Comparison of ENCODE assay signal across 1 fruit fly cellular context in genomic region chr2L:2163568-2163953, dm6.
TF ChIP-seq lines count a peak whose summit lies in the region.

No protein-coding gene starts in this region.

TF ChIP-seq in whole organism, embryonic, 481 proteins besides CTCF, POLR2A, EP300 and RAD21 (continued from another document and continues in another):
- TF ChIP-seq z (GFP tag; IDR thresholded peaks at IDR 0.05; lab: Robert Waterston, UW), result peak; percentile 79
- peak; percentile 90 for TF ChIP-seq Blimp-1 (GFP tag; optimal IDR thresholded peaks at IDR 0.05; lab: Kevin White, UChicago)
- TF ChIP-seq Gsc (GFP tag; IDR thresholded peaks at IDR 0.05; lab: Robert Waterston, UW), result peak; percentile 93
- no peak for TF ChIP-seq CG34224 (GFP tag; IDR thresholded peaks at IDR 0.05; lab: Robert Waterston, UW; ENCODE audit: partially characterized antibody)
- TF ChIP-seq CG30020 (tag; optimal IDR thresholded peaks at IDR 0.05; lab: Kevin White, UChicago), result peak; percentile 51
- TF ChIP-seq gcm (GFP tag; optimal IDR thresholded peaks at IDR 0.05; lab: Kevin White, UChicago), result peak; percentile 82
- peak; percentile 83 for TF ChIP-seq Lhr (GFP tag; optimal IDR thresholded peaks at IDR 0.05; lab: Kevin White, UChicago)
- TF ChIP-seq dmrt11E (tag; optimal IDR thresholded peaks at IDR 0.05; lab: Kevin White, UChicago), result peak; percentile 97
- TF ChIP-seq onecut (GFP tag; IDR thresholded peaks at IDR 0.05; lab: Robert Waterston, UW), result peak; percentile 87
- peak; percentile 84 for TF ChIP-seq danr (GFP tag; IDR thresholded peaks at IDR 0.05; lab: Robert Waterston, UW)
- peak; percentile 79 for TF ChIP-seq nerfin-1 (tag; optimal IDR thresholded peaks at IDR 0.05; lab: Kevin White, UChicago)
- peak; percentile 91 for TF ChIP-seq CG14667 (GFP tag; IDR thresholded peaks at IDR 0.05; lab: Robert Waterston, UW)
- TF ChIP-seq CG17802 (tag; optimal IDR thresholded peaks at IDR 0.05; lab: Kevin White, UChicago), result peak; percentile 76
- TF ChIP-seq CG10366 (GFP tag; IDR thresholded peaks at IDR 0.05; lab: Robert Waterston, UW), result peak; percentile 89
- peak; percentile 91 for TF ChIP-seq CG1529 (GFP tag; optimal IDR thresholded peaks at IDR 0.05; lab: Kevin White, UChicago)
- peak; percentile 28 for TF ChIP-seq kah (GFP tag; optimal IDR thresholded peaks at IDR 0.05; lab: Kevin White, UChicago)
- peak; percentile 74 for TF ChIP-seq repo (GFP tag; optimal IDR thresholded peaks at IDR 0.05; lab: Kevin White, UChicago)
- TF ChIP-seq CG9437 (GFP tag; optimal IDR thresholded peaks at IDR 0.05; lab: Kevin White, UChicago), result peak; percentile 73
- peak; percentile 80 for TF ChIP-seq CG12219 (GFP tag; optimal IDR thresholded peaks at IDR 0.05; lab: Kevin White, UChicago)
- TF ChIP-seq dimm (GFP tag; IDR thresholded peaks at IDR 0.05; lab: Robert Waterston, UW), result peak; percentile 83
- TF ChIP-seq HmgD (GFP tag; optimal IDR thresholded peaks at IDR 0.05; lab: Kevin White, UChicago), result no peak
- TF ChIP-seq Jarid2 (GFP tag; optimal IDR thresholded peaks at IDR 0.05; lab: Kevin White, UChicago), result peak; percentile 50
- TF ChIP-seq Chrac-16 (GFP tag; optimal IDR thresholded peaks at IDR 0.05; lab: Kevin White, UChicago), result peak; percentile 83
- TF ChIP-seq CG13624 (GFP tag; optimal IDR thresholded peaks at IDR 0.05; lab: Kevin White, UChicago), result peak; percentile 80
- TF ChIP-seq Gug (GFP tag; IDR thresholded peaks at IDR 0.05; lab: Robert Waterston, UW), result peak; percentile 95
- peak in 1 of 2 experiments; percentile 51 for TF ChIP-seq Hr78 (GFP tag; optimal IDR thresholded peaks at IDR 0.05; lab: Kevin White, UChicago)
- TF ChIP-seq her (GFP tag; optimal IDR thresholded peaks at IDR 0.05; lab: Kevin White, UChicago), result peak; percentile 78
- peak; percentile 65; the same call in 1 of the 2 replicates for TF ChIP-seq Lim3 (GFP tag; IDR thresholded peaks at IDR 0.05; lab: Robert Waterston, UW)
- TF ChIP-seq CG12071 (GFP tag; optimal IDR thresholded peaks at IDR 0.05; lab: Kevin White, UChicago), result peak; percentile 61
- TF ChIP-seq B-H1 (GFP tag; IDR thresholded peaks at IDR 0.05; lab: Robert Waterston, UW), result peak; percentile 69
- TF ChIP-seq CG8388 (GFP tag; optimal IDR thresholded peaks at IDR 0.05; lab: Kevin White, UChicago), result peak; percentile 90
- peak; percentile 90 for TF ChIP-seq ac (GFP tag; optimal IDR thresholded peaks at IDR 0.05; lab: Kevin White, UChicago)
- TF ChIP-seq Hr3 (GFP tag; optimal IDR thresholded peaks at IDR 0.05; lab: Kevin White, UChicago), result peak; percentile 88
- TF ChIP-seq crc (GFP tag; optimal IDR thresholded peaks at IDR 0.05; lab: Kevin White, UChicago), result peak; percentile 81
- TF ChIP-seq CG17361 (GFP tag; IDR thresholded peaks at IDR 0.05; lab: Robert Waterston, UW), result peak; percentile 91
- TF ChIP-seq Bdp1 (GFP tag; optimal IDR thresholded peaks at IDR 0.05; lab: Kevin White, UChicago), result peak; percentile 84
- TF ChIP-seq ttk (GFP tag; IDR thresholded peaks at IDR 0.05; lab: Robert Waterston, UW), result peak; percentile 91
- peak; percentile 72 for TF ChIP-seq CG33213 (GFP tag; optimal IDR thresholded peaks at IDR 0.05; lab: Kevin White, UChicago)
- peak; percentile 87 for TF ChIP-seq CG4424 (GFP tag; optimal IDR thresholded peaks at IDR 0.05; lab: Kevin White, UChicago)
- TF ChIP-seq CG4707 (GFP tag; optimal IDR thresholded peaks at IDR 0.05; lab: Kevin White, UChicago), result peak; percentile 81
- TF ChIP-seq Pdp1 (GFP tag; optimal IDR thresholded peaks at IDR 0.05; lab: Kevin White, UChicago), result peak; percentile 69 to 91
- peak; percentile 85 for TF ChIP-seq esg (GFP tag; conservative IDR thresholded peaks at IDR 0.05; lab: Robert Waterston, UW)
- peak; percentile 83 for TF ChIP-seq NC2β (GFP tag; optimal IDR thresholded peaks at IDR 0.05; lab: Kevin White, UChicago)
- TF ChIP-seq CG11247 (GFP tag; IDR thresholded peaks at IDR 0.05; lab: Robert Waterston, UW), result peak; percentile 83
- peak; percentile 98 for TF ChIP-seq CG10959 (GFP tag; IDR thresholded peaks at IDR 0.05; lab: Robert Waterston, UW)
- TF ChIP-seq zfh1 (GFP tag; IDR thresholded peaks at IDR 0.05; lab: Robert Waterston, UW), result peak; percentile 98
- peak; percentile 41 for TF ChIP-seq CG7745 (tag; optimal IDR thresholded peaks at IDR 0.05; lab: Kevin White, UChicago)
- peak; percentile 92 for TF ChIP-seq fd96Cb (tag; optimal IDR thresholded peaks at IDR 0.05; lab: Kevin White, UChicago)
- peak; percentile 83 for TF ChIP-seq Six4 (GFP tag; optimal IDR thresholded peaks at IDR 0.05; lab: Kevin White, UChicago)
- peak; percentile 48 for TF ChIP-seq slou (GFP tag; optimal IDR thresholded peaks at IDR 0.05; lab: Kevin White, UChicago)
- no peak for TF ChIP-seq hbn (GFP tag; IDR thresholded peaks at IDR 0.05; lab: Robert Waterston, UW; ENCODE audit: partially characterized antibody)
- peak; percentile 78 for TF ChIP-seq CG10654 (GFP tag; optimal IDR thresholded peaks at IDR 0.05; lab: Kevin White, UChicago)
- peak; percentile 79 for TF ChIP-seq sqz (GFP tag; optimal IDR thresholded peaks at IDR 0.05; lab: Kevin White, UChicago)
- TF ChIP-seq Mes4 (GFP tag; optimal IDR thresholded peaks at IDR 0.05; lab: Kevin White, UChicago), result peak; percentile 95
- TF ChIP-seq emc (GFP tag; optimal IDR thresholded peaks at IDR 0.05; lab: Kevin White, UChicago), result peak; percentile 75
- TF ChIP-seq CG14710 (tag; optimal IDR thresholded peaks at IDR 0.05; lab: Kevin White, UChicago), result peak; percentile 92
- peak; percentile 72 for TF ChIP-seq nau (GFP tag; optimal IDR thresholded peaks at IDR 0.05; lab: Kevin White, UChicago)
- peak; percentile 44 for TF ChIP-seq CG15011 (GFP tag; optimal IDR thresholded peaks at IDR 0.05; lab: Kevin White, UChicago)
- peak; percentile 90 for TF ChIP-seq ap (GFP tag; IDR thresholded peaks at IDR 0.05; lab: Robert Waterston, UW)
- no peak for TF ChIP-seq pfk (GFP tag; optimal IDR thresholded peaks at IDR 0.05; lab: Kevin White, UChicago)
- TF ChIP-seq cas (GFP tag; IDR thresholded peaks at IDR 0.05; lab: Robert Waterston, UW), result peak; percentile 78
- TF ChIP-seq Poxn (GFP tag; IDR thresholded peaks at IDR 0.05; lab: Robert Waterston, UW), result 0 out of 2 replicates have a peak, but pooled peaks have one; percentile 11
- peak; percentile 96 for TF ChIP-seq CHES-1-like (GFP tag; optimal IDR thresholded peaks at IDR 0.05; lab: Kevin White, UChicago)
- peak; percentile 67; the same call in 1 of the 2 replicates for TF ChIP-seq MBD-R2 (GFP tag; IDR thresholded peaks at IDR 0.05; lab: Robert Waterston, UW)
- TF ChIP-seq ham (GFP tag; IDR thresholded peaks at IDR 0.05; lab: Robert Waterston, UW), result peak; percentile 66; the same call in 1 of the 2 replicates
- TF ChIP-seq D19B (GFP tag; optimal IDR thresholded peaks at IDR 0.05; lab: Kevin White, UChicago), result peak; percentile 29
- TF ChIP-seq bbx (GFP tag; IDR thresholded peaks at IDR 0.05; lab: Robert Waterston, UW; ENCODE audit: partially characterized antibody), result no peak
- peak; percentile 88 for TF ChIP-seq Nf-YA (GFP tag; IDR thresholded peaks at IDR 0.05; lab: Robert Waterston, UW)
- TF ChIP-seq Side (GFP tag; optimal IDR thresholded peaks at IDR 0.05; lab: Kevin White, UChicago), result peak; percentile 88
- peak; percentile 60 for TF ChIP-seq kay (GFP tag; optimal IDR thresholded peaks at IDR 0.05; lab: Kevin White, UChicago)
- TF ChIP-seq CG9797 (GFP tag; optimal IDR thresholded peaks at IDR 0.05; lab: Kevin White, UChicago), result peak; percentile 23
- peak; percentile 81 for TF ChIP-seq CG6272 (GFP tag; IDR thresholded peaks at IDR 0.05; lab: Robert Waterston, UW)
- TF ChIP-seq Sry-δ (GFP tag; optimal IDR thresholded peaks at IDR 0.05; lab: Kevin White, UChicago), result peak; percentile 39
- TF ChIP-seq hkb (optimal IDR thresholded peaks at IDR 0.05; lab: Kevin White, UChicago), result no peak
- peak; percentile 91 for TF ChIP-seq hkb (GFP tag; IDR thresholded peaks at IDR 0.05; lab: Robert Waterston, UW)
- TF ChIP-seq gro (GFP tag; optimal IDR thresholded peaks at IDR 0.05; lab: Kevin White, UChicago), result no peak
- TF ChIP-seq CG17912 (GFP tag; optimal IDR thresholded peaks at IDR 0.05; lab: Kevin White, UChicago), result no peak
- peak; percentile 88 for TF ChIP-seq CG8290 (GFP tag; optimal IDR thresholded peaks at IDR 0.05; lab: Kevin White, UChicago)
- TF ChIP-seq CG8290 (tag; optimal IDR thresholded peaks at IDR 0.05; lab: Kevin White, UChicago), result peak; percentile 49 to 91
- no peak for TF ChIP-seq gfzf (GFP tag; optimal IDR thresholded peaks at IDR 0.05; lab: Kevin White, UChicago)
- TF ChIP-seq CG12155 (GFP tag; optimal IDR thresholded peaks at IDR 0.05; lab: Kevin White, UChicago), result peak; percentile 69
- no peak for TF ChIP-seq ato (GFP tag; IDR thresholded peaks at IDR 0.05; lab: Robert Waterston, UW; ENCODE audit: partially characterized antibody)
- TF ChIP-seq CG12769 (tag; optimal IDR thresholded peaks at IDR 0.05; lab: Kevin White, UChicago), result peak; percentile 74
- TF ChIP-seq Dfd (GFP tag; optimal IDR thresholded peaks at IDR 0.05; lab: Kevin White, UChicago), result no peak
- TF ChIP-seq Hmx (GFP tag; optimal IDR thresholded peaks at IDR 0.05; lab: Kevin White, UChicago), result peak; percentile 48
- peak; percentile 79 for TF ChIP-seq Myb (GFP tag; optimal IDR thresholded peaks at IDR 0.05; lab: Kevin White, UChicago)
- TF ChIP-seq ro (GFP tag; IDR thresholded peaks at IDR 0.05; lab: Robert Waterston, UW), result peak; percentile 84
- peak; percentile 98 for TF ChIP-seq zf30C (GFP tag; optimal IDR thresholded peaks at IDR 0.05; lab: Kevin White, UChicago)
- peak; percentile 86 for TF ChIP-seq rib (GFP tag; IDR thresholded peaks at IDR 0.05; lab: Robert Waterston, UW)
- peak; percentile 27; the same call in 1 of the 2 replicates for TF ChIP-seq Dip2 (GFP tag; IDR thresholded peaks at IDR 0.05; lab: Robert Waterston, UW)
- no peak for TF ChIP-seq Opbp (GFP tag; IDR thresholded peaks at IDR 0.05; lab: Robert Waterston, UW; ENCODE audit: partially characterized antibody)
- TF ChIP-seq CG17829 (tag; optimal IDR thresholded peaks at IDR 0.05; lab: Kevin White, UChicago), result peak; percentile 95
- 0 out of 2 replicates have a peak, but pooled peaks have one; percentile 32 for TF ChIP-seq CG10321 (GFP tag; IDR thresholded peaks at IDR 0.05; lab: Robert Waterston, UW)
- TF ChIP-seq CG10462 (GFP tag; optimal IDR thresholded peaks at IDR 0.05; lab: Kevin White, UChicago), result peak; percentile 71
- no peak for TF ChIP-seq CG12104 (GFP tag; optimal IDR thresholded peaks at IDR 0.05; lab: Kevin White, UChicago)
- TF ChIP-seq CG11085 (GFP tag; IDR thresholded peaks at IDR 0.05; lab: Robert Waterston, UW), result peak; percentile 81
- TF ChIP-seq lola (GFP tag; optimal IDR thresholded peaks at IDR 0.05; lab: Kevin White, UChicago), result peak in 1 of 3 experiments; percentile 93
- TF ChIP-seq CG16779 (GFP tag; IDR thresholded peaks at IDR 0.05; lab: Robert Waterston, UW), result peak; percentile 86
- no peak for TF ChIP-seq BEAF-32 (GFP tag; optimal IDR thresholded peaks at IDR 0.05; lab: Kevin White, UChicago)
- TF ChIP-seq run (tag; optimal IDR thresholded peaks at IDR 0.05; lab: Kevin White, UChicago), result no peak
- peak; percentile 41 for TF ChIP-seq CG6683 (GFP tag; optimal IDR thresholded peaks at IDR 0.05; lab: Kevin White, UChicago)
- TF ChIP-seq dmrt99B (tag; optimal IDR thresholded peaks at IDR 0.05; lab: Kevin White, UChicago), result peak; percentile 85
- peak; percentile 82 for TF ChIP-seq lilli (GFP tag; optimal IDR thresholded peaks at IDR 0.05; lab: Kevin White, UChicago)
- TF ChIP-seq Hmr (GFP tag; optimal IDR thresholded peaks at IDR 0.05; lab: Kevin White, UChicago), result peak; percentile 83
- TF ChIP-seq CG7839 (tag; optimal IDR thresholded peaks at IDR 0.05; lab: Kevin White, UChicago), result peak; percentile 92
- TF ChIP-seq CG6791 (GFP tag; IDR thresholded peaks at IDR 0.05; lab: Robert Waterston, UW; ENCODE audit: partially characterized antibody), result 0 out of 3 replicates have a peak, but pooled peaks have one; percentile 14
- TF ChIP-seq Mrtf (GFP tag; IDR thresholded peaks at IDR 0.05; lab: Robert Waterston, UW), result peak; percentile 92
- no peak for TF ChIP-seq CG13894 (tag; optimal IDR thresholded peaks at IDR 0.05; lab: Kevin White, UChicago)
- peak; percentile 79 for TF ChIP-seq BtbVII (GFP tag; optimal IDR thresholded peaks at IDR 0.05; lab: Kevin White, UChicago)
- peak; percentile 90 for TF ChIP-seq peb (GFP tag; IDR thresholded peaks at IDR 0.05; lab: Robert Waterston, UW)
- TF ChIP-seq knrl (GFP tag; IDR thresholded peaks at IDR 0.05; lab: Robert Waterston, UW; ENCODE audit: partially characterized antibody), result no peak
- no peak for TF ChIP-seq unc-4 (GFP tag; IDR thresholded peaks at IDR 0.05; lab: Robert Waterston, UW; ENCODE audit: partially characterized antibody)
- TF ChIP-seq CG7963 (GFP tag; IDR thresholded peaks at IDR 0.05; lab: Robert Waterston, UW; ENCODE audit: partially characterized antibody), result no peak
- peak; percentile 71 for TF ChIP-seq cwo (GFP tag; optimal IDR thresholded peaks at IDR 0.05; lab: Kevin White, UChicago)
- peak; percentile 85 for TF ChIP-seq CG9932 (GFP tag; IDR thresholded peaks at IDR 0.05; lab: Robert Waterston, UW)
- TF ChIP-seq pb (GFP tag; optimal IDR thresholded peaks at IDR 0.05; lab: Kevin White, UChicago), result peak; percentile 90
- peak; percentile 89 for TF ChIP-seq ATbp (GFP tag; optimal IDR thresholded peaks at IDR 0.05; lab: Kevin White, UChicago)
- TF ChIP-seq ssp (GFP tag; IDR thresholded peaks at IDR 0.05; lab: Robert Waterston, UW), result peak; percentile 87
- peak; percentile 85 for TF ChIP-seq Spps (tag; optimal IDR thresholded peaks at IDR 0.05; lab: Kevin White, UChicago)
- TF ChIP-seq sens (GFP tag; lab: Kevin White, UChicago), result peak; percentile 100
- TF ChIP-seq ara (GFP tag; IDR thresholded peaks at IDR 0.05; lab: Robert Waterston, UW), result peak; percentile 97
- peak; percentile 89 for TF ChIP-seq CG4820 (GFP tag; optimal IDR thresholded peaks at IDR 0.05; lab: Kevin White, UChicago)
- peak; percentile 73 for TF ChIP-seq tap (tag; optimal IDR thresholded peaks at IDR 0.05; lab: Kevin White, UChicago)
- TF ChIP-seq CG2712 (tag; optimal IDR thresholded peaks at IDR 0.05; lab: Kevin White, UChicago), result peak; percentile 95
- TF ChIP-seq wor (GFP tag; IDR thresholded peaks at IDR 0.05; lab: Robert Waterston, UW), result peak; percentile 85
- TF ChIP-seq btn (GFP tag; optimal IDR thresholded peaks at IDR 0.05; lab: Kevin White, UChicago), result peak; percentile 91
- TF ChIP-seq CG6689 (GFP tag; IDR thresholded peaks at IDR 0.05; lab: Robert Waterston, UW), result peak; percentile 92
- peak; percentile 29 for TF ChIP-seq cad (GFP tag; optimal IDR thresholded peaks at IDR 0.05; lab: Kevin White, UChicago)
- peak; percentile 70 for TF ChIP-seq fd64A (GFP tag; optimal IDR thresholded peaks at IDR 0.05; lab: Kevin White, UChicago)
- no peak for TF ChIP-seq CG2129 (GFP tag; IDR thresholded peaks at IDR 0.05; lab: Robert Waterston, UW; ENCODE audit: partially characterized antibody)
